Fruit fly (Drosophila melanogaster): ENCODE measurements around the gene Ge-1.
A peak's percentile ranks its signal among the peaks of the same experiment; 100 is the strongest.

The Ge-1 gene

dm6 chr2L:11119966-11120517, 19.4 kb upstream of the Ge-1 start, which contains the start of gene CG6230 (continued):
- TF ChIP-seq ham (GFP tag; IDR thresholded peaks at IDR 0.05) (no peak), Hr39 (optimal IDR thresholded peaks at IDR 0.05) (no peak), knrl (GFP tag; IDR thresholded peaks at IDR 0.05; ENCODE audit: partially characterized antibody) (peak; percentile 61; the same call in 2 of the 3 replicates), Dp (GFP tag; optimal IDR thresholded peaks at IDR 0.05) (peak; percentile 84), ftz-f1 (GFP tag; optimal IDR thresholded peaks at IDR 0.05) (no peak), Rx (GFP tag; IDR thresholded peaks at IDR 0.05) (no peak), CG5245 (GFP tag; optimal IDR thresholded peaks at IDR 0.05) (no peak), CG1529 (GFP tag; optimal IDR thresholded peaks at IDR 0.05) (no peak), CG18011 (GFP tag; optimal IDR thresholded peaks at IDR 0.05) (no peak), CG6683 (GFP tag; optimal IDR thresholded peaks at IDR 0.05) (no peak), toy (GFP tag; IDR thresholded peaks at IDR 0.05) (no peak), phol (tag; optimal IDR thresholded peaks at IDR 0.05) (peak; percentile 14), Bdp1 (GFP tag; optimal IDR thresholded peaks at IDR 0.05) (no peak), tap (tag; optimal IDR thresholded peaks at IDR 0.05) (no peak), CG14667 (GFP tag; IDR thresholded peaks at IDR 0.05) (no peak), TFAM (GFP tag; optimal IDR thresholded peaks at IDR 0.05) (no peak), CG7987 (GFP tag; optimal IDR thresholded peaks at IDR 0.05) (no peak), nau (GFP tag; optimal IDR thresholded peaks at IDR 0.05) (no peak), Ada2b (GFP tag; IDR thresholded peaks at IDR 0.05) (no peak), slou (GFP tag; optimal IDR thresholded peaks at IDR 0.05) (no peak), stwl (tag; optimal IDR thresholded peaks at IDR 0.05) (peak; percentile 40), Dip2 (GFP tag; IDR thresholded peaks at IDR 0.05) (no peak), CG11398 (GFP tag; optimal IDR thresholded peaks at IDR 0.05) (no peak), ATbp (GFP tag; optimal IDR thresholded peaks at IDR 0.05) (no peak), Abd-B (GFP tag; optimal IDR thresholded peaks at IDR 0.05) (no peak), fd3F (GFP tag; optimal IDR thresholded peaks at IDR 0.05) (no peak), YL-1 (GFP tag; optimal IDR thresholded peaks at IDR 0.05) (peak; percentile 66), salm (tag; optimal IDR thresholded peaks at IDR 0.05) (no peak), CG9727 (GFP tag; optimal IDR thresholded peaks at IDR 0.05) (no peak), gro (GFP tag; optimal IDR thresholded peaks at IDR 0.05) (no peak), Nf-YB (GFP tag; optimal IDR thresholded peaks at IDR 0.05) (no peak), gt (GFP tag; IDR thresholded peaks at IDR 0.05) (no peak), disco-r (GFP tag; optimal IDR thresholded peaks at IDR 0.05) (no peak), CG33213 (GFP tag; optimal IDR thresholded peaks at IDR 0.05) (no peak), H15 (GFP tag; IDR thresholded peaks at IDR 0.05) (no peak), jigr1 (GFP tag; IDR thresholded peaks at IDR 0.05) (no peak), CG30431 (GFP tag; optimal IDR thresholded peaks at IDR 0.05) (no peak), nom (GFP tag; optimal IDR thresholded peaks at IDR 0.05) (no peak), Mad (GFP tag; optimal IDR thresholded peaks at IDR 0.05) (no peak), NFAT (GFP tag; IDR thresholded peaks at IDR 0.05) (no peak), Mes4 (GFP tag; optimal IDR thresholded peaks at IDR 0.05) (no peak), CG17359 (tag; optimal IDR thresholded peaks at IDR 0.05) (no peak), Adf1 (GFP tag; IDR thresholded peaks at IDR 0.05) (no peak), slp2 (GFP tag; optimal IDR thresholded peaks at IDR 0.05) (no peak), CG3726 (GFP tag; IDR thresholded peaks at IDR 0.05) (no peak), CG9797 (GFP tag; optimal IDR thresholded peaks at IDR 0.05) (peak; percentile 18), Rfx (GFP tag; IDR thresholded peaks at IDR 0.05) (no peak), CG18262 (tag; optimal IDR thresholded peaks at IDR 0.05) (no peak), CG17612 (GFP tag; IDR thresholded peaks at IDR 0.05) (no peak), bbx (GFP tag; IDR thresholded peaks at IDR 0.05; ENCODE audit: partially characterized antibody) (peak; percentile 73), CG11696 (GFP tag; IDR thresholded peaks at IDR 0.05) (no peak), CG7556 (GFP tag; optimal IDR thresholded peaks at IDR 0.05) (no peak)

Data from whole organism, embryonic.